Worm (Caenorhabditis elegans): Measurements from ENCODE around the gene clec-54.

clec-54 gene

ce11 chrV:14472229-14472628, 4.5 kb upstream of the clec-54 start, which contains the start of gene clec-227:
clec-227 (plus strand) TSS chrV:14472529.
- TF ChIP-seq sptf-1 (tag; optimal IDR thresholded peaks at IDR 0.05), result no peak
- TF ChIP-seq dpl-1 (GFP tag; optimal IDR thresholded peaks at IDR 0.05), result no peak
- no peak for TF ChIP-seq efl-1 (optimal IDR thresholded peaks at IDR 0.05)
- TF ChIP-seq efl-1 (GFP tag; optimal IDR thresholded peaks at IDR 0.05 in 1 of 2), result peak in 1 of 2 experiments; percentile 85
- TF ChIP-seq lin-35 (GFP tag; optimal IDR thresholded peaks at IDR 0.05), result no peak

DNA sequence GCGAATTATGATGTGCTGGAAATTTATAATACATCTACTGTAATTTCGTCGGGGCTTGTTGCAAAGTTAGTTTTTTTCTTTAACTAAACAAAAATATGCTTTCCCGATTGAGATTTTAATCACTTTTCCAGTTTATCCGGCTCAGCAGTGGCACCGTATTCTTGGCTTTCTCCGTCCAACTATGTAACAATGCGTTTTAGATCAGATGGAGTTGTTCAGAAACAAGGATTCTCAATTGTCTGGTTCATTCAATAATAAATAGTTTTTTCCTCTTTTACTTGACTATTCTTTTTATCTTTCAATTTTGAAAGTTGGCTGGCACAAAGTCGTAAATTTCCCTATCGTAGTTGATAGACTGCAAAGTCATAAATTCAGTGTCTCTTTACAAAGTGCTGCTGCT, 2.6 kb upstream of the clec-54 start, which contains the start of gene clec-56:
clec-56 (plus strand) TSS at position 301 of the 400 bp plus-strand sequence.
- no peak for TF ChIP-seq snu-23 (GFP tag; optimal IDR thresholded peaks at IDR 0.05)
- no peak for TF ChIP-seq alr-1 (tag; optimal IDR thresholded peaks at IDR 0.05; ENCODE audit: borderline replicate concordance)
- TF ChIP-seq hlh-17 (GFP tag; optimal IDR thresholded peaks at IDR 0.05; ENCODE audit: borderline replicate concordance), result no peak
- no peak for TF ChIP-seq aly-2 (tag; optimal IDR thresholded peaks at IDR 0.05)
- TF ChIP-seq fos-1 (tag; optimal IDR thresholded peaks at IDR 0.05), result no peak
- TF ChIP-seq lir-3 (tag; optimal IDR thresholded peaks at IDR 0.05; ENCODE audit: poor library complexity), result no peak

- TF ChIP-seq nhr-237 (tag; optimal IDR thresholded peaks at IDR 0.05) (no peak), ztf-11 (tag; optimal IDR thresholded peaks at IDR 0.05) (no peak), isw-1 (GFP tag; IDR thresholded peaks at IDR 0.05) (no peak), ceh-90 (tag; optimal IDR thresholded peaks at IDR 0.05) (no peak), elt-2 (tag; optimal IDR thresholded peaks at IDR 0.05) (peak; percentile 40), efl-1 (optimal IDR thresholded peaks at IDR 0.05) (no peak), efl-1 (GFP tag; optimal IDR thresholded peaks at IDR 0.05 in 1 of 2) (no peak), fkh-8 (tag; optimal IDR thresholded peaks at IDR 0.05) (no peak)
These were observed 2.3 kb downstream of the clec-54 start, which contains the start of gene clec-55 for ce11 chrV:14478979-14479378. clec-55 (plus strand) TSS chrV:14479279.

DNA sequence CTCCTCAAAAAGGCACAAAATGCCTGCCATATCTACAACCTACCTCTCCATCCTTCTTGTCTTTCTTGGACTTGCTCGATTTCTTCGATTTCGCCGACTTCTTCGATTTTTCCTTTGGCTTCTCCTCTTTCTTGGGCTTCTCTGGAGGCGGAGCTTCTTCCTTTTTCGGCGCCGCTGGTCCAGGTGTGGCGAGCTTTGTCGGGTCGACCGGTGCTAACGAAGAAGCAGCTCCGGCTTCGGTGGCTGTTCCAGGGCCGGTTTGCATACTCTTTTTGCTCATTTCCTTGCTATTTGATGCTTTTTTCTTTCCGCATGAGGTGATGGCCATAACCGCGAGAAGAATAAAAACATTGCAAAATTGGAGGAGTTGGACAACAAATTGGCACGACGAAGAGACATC, 3.8 kb downstream of the clec-54 start:
- TF ChIP-seq swsn-7 (tag; optimal IDR thresholded peaks at IDR 0.05), result no peak
- TF ChIP-seq C34B4.2 (tag; optimal IDR thresholded peaks at IDR 0.05), result no peak
- TF ChIP-seq hpl-2 (GFP tag; optimal IDR thresholded peaks at IDR 0.05), result no peak
- TF ChIP-seq lsy-2 (tag; optimal IDR thresholded peaks at IDR 0.05), result no peak
- no peak for TF ChIP-seq lin-13 (GFP tag; optimal IDR thresholded peaks at IDR 0.05)
- TF ChIP-seq nhr-47 (tag; optimal IDR thresholded peaks at IDR 0.05), result no peak
- TF ChIP-seq hlh-17 (GFP tag; optimal IDR thresholded peaks at IDR 0.05; ENCODE audit: borderline replicate concordance), result no peak
- TF ChIP-seq aly-2 (tag; optimal IDR thresholded peaks at IDR 0.05), result no peak

- TF ChIP-seq ztf-11 (tag; optimal IDR thresholded peaks at IDR 0.05) (no peak), unc-86 (tag; optimal IDR thresholded peaks at IDR 0.05) (no peak), ama-1 (optimal IDR thresholded peaks at IDR 0.05) (no peak), pag-3 (tag; optimal IDR thresholded peaks at IDR 0.05; ENCODE audit: borderline replicate concordance, insufficient read depth) (no peak), nhr-77 (tag; optimal IDR thresholded peaks at IDR 0.05) (no peak), mep-1 (tag; optimal IDR thresholded peaks at IDR 0.05) (no peak), elt-2 (tag; optimal IDR thresholded peaks at IDR 0.05) (no peak), C34B4.2 (tag; optimal IDR thresholded peaks at IDR 0.05) (no peak), tbx-2 (tag; optimal IDR thresholded peaks at IDR 0.05) (no peak), zip-4 (GFP tag; optimal IDR thresholded peaks at IDR 0.05) (no peak), dpl-1 (GFP tag; optimal IDR thresholded peaks at IDR 0.05) (no peak), ceh-63 (GFP tag; optimal IDR thresholded peaks at IDR 0.05) (no peak)
These were observed 4.7 kb downstream of the clec-54 start, which contains the start of gene R02D5.7 for ce11 chrV:14481401-14481800. R02D5.7 (minus strand) TSS chrV:14481501.

ce11 chrV:14481987-14482386, 5.3 kb downstream of the clec-54 start, which contains the start of gene R02D5.10:
R02D5.10 (plus strand) TSS chrV:14482287.
- TF ChIP-seq ceh-63 (GFP tag; optimal IDR thresholded peaks at IDR 0.05), result no peak
- no peak for TF ChIP-seq efl-1 (optimal IDR thresholded peaks at IDR 0.05)
- TF ChIP-seq efl-1 (GFP tag; optimal IDR thresholded peaks at IDR 0.05 in 1 of 2), result no peak
- TF ChIP-seq nhr-20 (tag; optimal IDR thresholded peaks at IDR 0.05), result no peak
- no peak for TF ChIP-seq vab-15 (tag; optimal IDR thresholded peaks at IDR 0.05)
- TF ChIP-seq nhr-85 (tag), result no peak
- TF ChIP-seq hlh-17 (GFP tag; optimal IDR thresholded peaks at IDR 0.05; ENCODE audit: borderline replicate concordance), result no peak
- TF ChIP-seq elt-3 (tag; optimal IDR thresholded peaks at IDR 0.05), result no peak
- no peak for TF ChIP-seq unc-62 (GFP tag; optimal IDR thresholded peaks at IDR 0.05)
- no peak for TF ChIP-seq dsc-1 (tag; optimal IDR thresholded peaks at IDR 0.05)
- no peak for TF ChIP-seq zip-4 (GFP tag; optimal IDR thresholded peaks at IDR 0.05)
- TF ChIP-seq lin-13 (GFP tag; optimal IDR thresholded peaks at IDR 0.05), result no peak
- no peak for TF ChIP-seq nhr-237 (tag; optimal IDR thresholded peaks at IDR 0.05)
- no peak for TF ChIP-seq nhr-84 (tag; optimal IDR thresholded peaks at IDR 0.05)
- TF ChIP-seq nhr-71 (tag; optimal IDR thresholded peaks at IDR 0.05), result no peak
- TF ChIP-seq sox-4 (tag; optimal IDR thresholded peaks at IDR 0.05), result no peak
- TF ChIP-seq lsy-2 (tag; optimal IDR thresholded peaks at IDR 0.05), result no peak
- no peak for TF ChIP-seq ceh-88 (GFP tag; IDR thresholded peaks at IDR 0.05)
- TF ChIP-seq zag-1 (tag; optimal IDR thresholded peaks at IDR 0.05), result no peak
